Worm (Caenorhabditis elegans): ENCODE measurements around the gene ZK829.1.

DNA sequence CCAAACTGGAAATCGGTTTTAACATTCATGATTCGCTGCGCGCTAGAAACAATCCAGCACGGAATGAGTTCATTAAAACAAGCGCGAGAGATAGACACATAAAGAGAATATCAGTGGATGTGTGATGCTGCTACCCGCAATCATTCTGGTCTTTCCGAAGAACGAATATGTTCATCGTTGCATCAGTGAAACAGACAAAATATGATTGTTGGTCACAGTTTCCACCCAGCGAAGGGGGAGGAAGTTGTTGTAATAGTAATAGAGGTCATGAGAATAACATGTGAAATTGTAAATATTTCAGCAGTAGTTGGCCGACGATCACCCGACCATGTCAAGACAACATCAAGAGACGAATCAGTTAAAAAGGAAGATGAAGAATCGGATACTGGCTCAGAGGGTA is 41.0 kb downstream of the ZK829.1 start:
- no peak for TF ChIP-seq dao-5 (tag; optimal IDR thresholded peaks at IDR 0.05)
- TF ChIP-seq him-1 (tag; optimal IDR thresholded peaks at IDR 0.05), result no peak

All from whole organism, L4/young adult.